Fruit fly (Drosophila melanogaster) whole organism, prepupa: ENCODE results near the gene CG1544.
A peak's percentile ranks its signal among the peaks of the same experiment; 100 is the strongest.

Experiments
- CG10631 ChIP-seq: fragments of 200-800 bp; sonication (Bioruptor generic); optimal IDR thresholded peaks from 2 replicates; lab custom pipeline; 2016; ENCODE audit warnings: missing biosample characterization, missing genetic modification characterization
- CG10669 ChIP-seq: fragments of 200-800 bp; sonication (Bioruptor generic); optimal IDR thresholded peaks from 3 replicates; lab custom pipeline; 2018; ENCODE audit warnings: missing biosample characterization, mild to moderate bottlenecking, missing genetic modification characterization, moderate library complexity
- CG11294 ChIP-seq: fragments of 200-800 bp; sonication (Bioruptor generic); IDR thresholded peaks from 2 replicates; pipeline ENCODE4 v1.3.6; 2022; ENCODE audit warnings: missing biosample characterization, missing genetic modification characterization
- CG15336 ChIP-seq: fragments of 200-800 bp; sonication (Bioruptor generic); IDR thresholded peaks from 2 replicates; pipeline ENCODE4 v1.3.6; 2022; ENCODE audit warnings: missing biosample characterization, missing genetic modification characterization
- CG1621 ChIP-seq: fragments of 200-800 bp; sonication (Bioruptor generic); optimal IDR thresholded peaks from 3 replicates; lab custom pipeline; 2018; ENCODE audit warnings: missing biosample characterization, mild to moderate bottlenecking, missing genetic modification characterization
- CG16779 ChIP-seq: fragments of 200-800 bp; sonication (Bioruptor generic); optimal IDR thresholded peaks from 3 replicates; lab custom pipeline; 2017; ENCODE audit warnings: missing biosample characterization, mild to moderate bottlenecking, missing genetic modification characterization
- CG3032 ChIP-seq: fragments of 200-800 bp; optimal IDR thresholded peaks from 2 replicates; lab custom pipeline; 2019; ENCODE audit warnings: missing biosample characterization, mild to moderate bottlenecking, missing genetic modification characterization, moderate library complexity
- CG32006 ChIP-seq: fragments of 200-800 bp; sonication (Bioruptor generic); optimal IDR thresholded peaks from 3 replicates; lab custom pipeline; 2017; ENCODE audit warnings: missing biosample characterization, mild to moderate bottlenecking, missing genetic modification characterization
- CG34406 ChIP-seq: fragments of 200-800 bp; sonication (Bioruptor generic); optimal IDR thresholded peaks from 3 replicates; lab custom pipeline; 2016; ENCODE audit warnings: missing biosample characterization, missing genetic modification characterization
- CG4318 ChIP-seq: fragments of 200-800 bp; sonication (Bioruptor generic); optimal IDR thresholded peaks from 3 replicates; lab custom pipeline; 2017; ENCODE audit warnings: missing biosample characterization, mild to moderate bottlenecking, missing genetic modification characterization
- CG6163 ChIP-seq: fragments of 200-800 bp; sonication (Bioruptor generic); IDR thresholded peaks from 3 replicates; pipeline ENCODE4 v1.3.6; 2022; ENCODE audit warnings: missing biosample characterization, missing genetic modification characterization
- CG6276 ChIP-seq: fragments of 200-800 bp; sonication (Bioruptor generic); optimal IDR thresholded peaks from 2 replicates; lab custom pipeline; 2017; ENCODE audit warnings: missing biosample characterization, mild to moderate bottlenecking, missing genetic modification characterization
- CG6792 ChIP-seq: fragments of 200-800 bp; sonication (Bioruptor generic); optimal IDR thresholded peaks from 3 replicates; lab custom pipeline; 2016; ENCODE audit warnings: missing biosample characterization, missing genetic modification characterization
- CG6854 ChIP-seq: fragments of 200-800 bp; sonication (Bioruptor generic); optimal IDR thresholded peaks from 2 replicates; lab custom pipeline; 2017; ENCODE audit warnings: missing biosample characterization, mild to moderate bottlenecking, missing genetic modification characterization
- CG7368 ChIP-seq: fragments of 200-800 bp; sonication (Bioruptor generic); optimal IDR thresholded peaks from 3 replicates; lab custom pipeline; 2016; ENCODE audit warnings: missing biosample characterization, missing genetic modification characterization
- CG8319 ChIP-seq: fragments of 200-800 bp; sonication (Bioruptor generic); optimal IDR thresholded peaks from 3 replicates; lab custom pipeline; 2016; ENCODE audit warnings: missing biosample characterization, missing genetic modification characterization
- CG9139 ChIP-seq: fragments of 200-800 bp; sonication (Bioruptor generic); optimal IDR thresholded peaks from 3 replicates; lab custom pipeline; 2017; ENCODE audit warnings: missing biosample characterization, mild to moderate bottlenecking, missing genetic modification characterization
- Eip75B ChIP-seq: fragments of 200-800 bp; sonication (Bioruptor generic); optimal IDR thresholded peaks from 3 replicates; lab custom pipeline; 2016; ENCODE audit warnings: missing biosample characterization, missing genetic modification characterization
- Eip78C ChIP-seq: fragments of 200-800 bp; sonication (Bioruptor generic); peaks from one replicate; lab custom pipeline; 2016; ENCODE audit warnings: missing biosample characterization, missing genetic modification characterization
- Eip93F ChIP-seq: fragments of 200-800 bp; sonication (Bioruptor generic); optimal IDR thresholded peaks from 2 replicates; lab custom pipeline; 2016; ENCODE audit warnings: missing biosample characterization, mild to moderate bottlenecking, missing genetic modification characterization
- Ets21C ChIP-seq: fragments of 200-800 bp; sonication (Bioruptor generic); optimal IDR thresholded peaks from 3 replicates; lab custom pipeline; 2016; ENCODE audit warnings: missing biosample characterization, missing genetic modification characterization
- Gug ChIP-seq: fragments of 200-800 bp; sonication (Bioruptor generic); IDR thresholded peaks from 2 replicates; pipeline ENCODE4 v1.3.6; 2022; ENCODE audit warnings: missing biosample characterization, missing genetic modification characterization
- Hr38 ChIP-seq: sonication (Bioruptor generic); optimal IDR thresholded peaks from 2 replicates; lab custom pipeline; 2016; ENCODE audit warnings: missing biosample characterization, missing genetic modification characterization
- Hr39 ChIP-seq: fragments of 200-800 bp; sonication (Bioruptor generic); optimal IDR thresholded peaks from 2 replicates; lab custom pipeline; 2016; ENCODE audit warnings: missing biosample characterization, missing genetic modification characterization
- Hr4 ChIP-seq: fragments of 200-800 bp; sonication (Bioruptor generic); optimal IDR thresholded peaks from 3 replicates; lab custom pipeline; 2016; ENCODE audit warnings: missing biosample characterization, missing genetic modification characterization
- Met ChIP-seq: fragments of 200-800 bp; sonication (Bioruptor generic); optimal IDR thresholded peaks from 3 replicates; lab custom pipeline; 2016; ENCODE audit warnings: missing biosample characterization, missing genetic modification characterization
- OdsH ChIP-seq: fragments of 200-800 bp; sonication (Bioruptor generic); optimal IDR thresholded peaks from 3 replicates; lab custom pipeline; 2016; ENCODE audit warnings: missing biosample characterization, missing genetic modification characterization
- Smox ChIP-seq: fragments of 200-800 bp; sonication (Bioruptor generic); optimal IDR thresholded peaks from 3 replicates; lab custom pipeline; 2016; ENCODE audit warnings: missing biosample characterization, missing genetic modification characterization
- Sox102F ChIP-seq: fragments of 200-800 bp; sonication (Bioruptor generic); optimal IDR thresholded peaks from 2 replicates; lab custom pipeline; 2016; ENCODE audit warnings: missing biosample characterization, mild to moderate bottlenecking, missing genetic modification characterization
- Sox14 ChIP-seq: fragments of 200-800 bp; sonication (Bioruptor generic); optimal IDR thresholded peaks from 3 replicates; lab custom pipeline; 2016; ENCODE audit warnings: missing biosample characterization, missing genetic modification characterization
- acj6 ChIP-seq: fragments of 200-800 bp; sonication (Bioruptor generic); optimal IDR thresholded peaks from 3 replicates; lab custom pipeline; 2016; ENCODE audit warnings: missing biosample characterization, missing genetic modification characterization
- cyc ChIP-seq: fragments of 200-800 bp; sonication (Bioruptor generic); optimal IDR thresholded peaks from 3 replicates; lab custom pipeline; 2016; ENCODE audit warnings: missing biosample characterization, missing genetic modification characterization
- dsx ChIP-seq: fragments of 200-800 bp; optimal IDR thresholded peaks from 3 replicates; lab custom pipeline; 2019; ENCODE audit warnings: missing biosample characterization, mild to moderate bottlenecking, missing genetic modification characterization, moderate library complexity; ENCODE audit not compliant: poor library complexity, severe bottlenecking
- eg ChIP-seq: fragments of 200-800 bp; sonication (Bioruptor generic); IDR thresholded peaks from 3 replicates; pipeline ENCODE4 v1.3.6; 2022; ENCODE audit warnings: missing biosample characterization, missing genetic modification characterization
- fd59A ChIP-seq: fragments of 200-800 bp; sonication (Bioruptor generic); optimal IDR thresholded peaks from 2 replicates; lab custom pipeline; 2017; ENCODE audit warnings: missing biosample characterization, mild to moderate bottlenecking, missing genetic modification characterization, missing genetic modification reagents
- fkh ChIP-seq: fragments of 200-800 bp; sonication (Bioruptor generic); optimal IDR thresholded peaks from 3 replicates; lab custom pipeline; 2017; ENCODE audit warnings: missing biosample characterization, mild to moderate bottlenecking, missing genetic modification characterization, moderate library complexity
- lz ChIP-seq: fragments of 200-800 bp; sonication (Bioruptor generic); optimal IDR thresholded peaks from 3 replicates; lab custom pipeline; 2016; ENCODE audit warnings: missing biosample characterization, missing genetic modification characterization
- net ChIP-seq: fragments of 200-800 bp; sonication (Bioruptor generic); optimal IDR thresholded peaks from 3 replicates; lab custom pipeline; 2016; ENCODE audit warnings: missing biosample characterization, missing genetic modification characterization
- pdm3 ChIP-seq: fragments of 200-800 bp; sonication (Bioruptor generic); optimal IDR thresholded peaks from 3 replicates; lab custom pipeline; 2016; ENCODE audit warnings: missing biosample characterization, missing genetic modification characterization
- spab ChIP-seq: fragments of 200-800 bp; sonication (Bioruptor generic); optimal IDR thresholded peaks from 2 replicates; lab custom pipeline; 2017; ENCODE audit warnings: missing biosample characterization, mild to moderate bottlenecking, missing genetic modification characterization, missing genetic modification reagents
- ss ChIP-seq, 2 experiments: fragments of 200-800 bp; sonication (Bioruptor generic); optimal IDR thresholded peaks; 2 replicates in 1 of 2; 3 replicates in 1 of 2; lab custom pipeline; 2017 to 2018; ENCODE audit warnings: mild to moderate bottlenecking in 2 of 2, missing biosample characterization in 2 of 2, missing genetic modification characterization in 2 of 2, moderate library complexity in 1 of 2
- svp ChIP-seq: fragments of 200-800 bp; sonication (Bioruptor generic); peaks from one replicate; lab custom pipeline; 2016; ENCODE audit warnings: missing biosample characterization, missing genetic modification characterization
- topi ChIP-seq: fragments of 200-800 bp; sonication (Bioruptor generic); optimal IDR thresholded peaks from 3 replicates; lab custom pipeline; 2016; ENCODE audit warnings: missing biosample characterization, missing genetic modification characterization
- vri ChIP-seq: fragments of 200-800 bp; sonication (Bioruptor generic); optimal IDR thresholded peaks from 3 replicates; lab custom pipeline; 2016; ENCODE audit warnings: missing biosample characterization, mild to moderate bottlenecking, missing genetic modification characterization

Gene CG1544

dm6 chr3R:31193062-31193461, 3.7 kb upstream of the CG1544 start, which contains the start of gene bnk:
Gene bnk, plus strand, starts transcription at chr3R:31193362.
- TF ChIP-seq spab (no peak), Hr38 (no peak), CG10631 (GFP tag; lab: Kevin White, UChicago) (no peak), Ets21C (GFP tag; lab: Kevin White, UChicago) (no peak), CG8319 (GFP tag; lab: Kevin White, UChicago) (no peak), CG16779 (no peak), Sox102F (GFP tag; lab: Kevin White, UChicago) (no peak), fd59A (GFP tag; lab: Kevin White, UChicago) (no peak), vri (GFP tag; lab: Kevin White, UChicago) (no peak), CG7368 (no peak), topi (GFP tag; lab: Kevin White, UChicago) (no peak), CG32006 (GFP tag; lab: Kevin White, UChicago) (no peak), Hr4 (GFP tag; lab: Kevin White, UChicago) (no peak), eg (GFP tag; lab: Robert Waterston, UW) (no peak), dsx (GFP tag; lab: Kevin White, UChicago) (no peak), ss (GFP tag; optimal IDR thresholded peaks at IDR 0.05; lab: Kevin White, UChicago) (no peak), lz (GFP tag; lab: Kevin White, UChicago) (no peak), CG6792 (no peak)

dm6 chr3R:31194627-31195026, 2.1 kb upstream of the CG1544 start:
- peak; percentile 67 for TF ChIP-seq fkh (GFP tag; lab: Kevin White, UChicago)
- TF ChIP-seq CG34406 (GFP tag; lab: Kevin White, UChicago), result no peak
- TF ChIP-seq CG11294 (GFP tag; lab: Robert Waterston, UW), result no peak
- TF ChIP-seq CG3032, result no peak
- no peak for TF ChIP-seq net (GFP tag; lab: Kevin White, UChicago)
- TF ChIP-seq acj6 (GFP tag; lab: Kevin White, UChicago), result no peak
- no peak for TF ChIP-seq CG6854
- TF ChIP-seq topi (GFP tag; lab: Kevin White, UChicago), result no peak
- peak; percentile 18 for TF ChIP-seq Eip78C
- TF ChIP-seq spab, result no peak
- peak; percentile 16 for TF ChIP-seq Eip93F (GFP tag; lab: Kevin White, UChicago)
- TF ChIP-seq Sox14 (GFP tag; lab: Kevin White, UChicago), result no peak
- peak; percentile 63 for TF ChIP-seq vri (GFP tag; lab: Kevin White, UChicago)
- no peak for TF ChIP-seq CG4318
- no peak for TF ChIP-seq CG6276 (GFP tag; lab: Kevin White, UChicago)
- TF ChIP-seq Ets21C (GFP tag; lab: Kevin White, UChicago), result no peak
- TF ChIP-seq CG1621 (tag; lab: Kevin White, UChicago), result no peak

- TF ChIP-seq Eip93F (GFP tag; lab: Kevin White, UChicago), result peak; percentile 61
- peak; percentile 67 for TF ChIP-seq fkh (GFP tag; lab: Kevin White, UChicago)
- peak; percentile 89 for TF ChIP-seq vri (GFP tag; lab: Kevin White, UChicago)
- TF ChIP-seq pdm3, result no peak
- TF ChIP-seq CG10669 (GFP tag; lab: Kevin White, UChicago), result no peak
Observed at dm6 chr3R:31195695-31196113, 1.0 kb upstream of the CG1544 start, which contains the start of gene mesh. Gene mesh, minus strand, starts transcription at chr3R:31195762.

- TF ChIP-seq Hr4 (GFP tag; lab: Kevin White, UChicago), result peak; percentile 8
- TF ChIP-seq Met (GFP tag; lab: Kevin White, UChicago), result peak; percentile 17
- TF ChIP-seq Eip78C, result peak; percentile 76
- TF ChIP-seq CG9139 (GFP tag; lab: Kevin White, UChicago), result no peak
- no peak for TF ChIP-seq Eip93F (GFP tag; lab: Kevin White, UChicago)
- peak; percentile 47 for TF ChIP-seq Hr39
- TF ChIP-seq OdsH (GFP tag; lab: Kevin White, UChicago), result peak; percentile 16
- TF ChIP-seq vri (GFP tag; lab: Kevin White, UChicago), result peak; percentile 46
- peak; percentile 31; the same call in 2 of the 3 replicates for TF ChIP-seq CG6163 (GFP tag; lab: Robert Waterston, UW)
- TF ChIP-seq CG8319 (GFP tag; lab: Kevin White, UChicago), result no peak
- TF ChIP-seq svp (GFP tag; lab: Kevin White, UChicago), result peak; percentile 95
- TF ChIP-seq Sox102F (GFP tag; lab: Kevin White, UChicago), result peak; percentile 20
- TF ChIP-seq net (GFP tag; lab: Kevin White, UChicago), result peak; percentile 2
- no peak for TF ChIP-seq Eip75B (GFP tag; lab: Kevin White, UChicago)
- TF ChIP-seq Sox14 (GFP tag; lab: Kevin White, UChicago), result peak; percentile 3
- no peak for TF ChIP-seq Gug
- TF ChIP-seq Smox, result peak; percentile 29
- TF ChIP-seq CG15336 (GFP tag; lab: Robert Waterston, UW), result peak; percentile 12; the same call in 1 of the 2 replicates
- TF ChIP-seq topi (GFP tag; lab: Kevin White, UChicago), result peak; percentile 7
- TF ChIP-seq cyc (GFP tag; lab: Kevin White, UChicago), result peak; percentile 4
Observed at dm6 chr3R:31197142-31197994, 652 bp downstream of the CG1544 start.
